Fruit fly (Drosophila melanogaster) whole organism: Measurements from ENCODE around the gene CG4896.
A peak's percentile ranks its signal among the peaks of the same experiment; 100 is the strongest.

Experiments
- CG8478 ChIP-seq: fragments of >200 bp; optimal IDR thresholded peaks from 2 replicates; lab custom pipeline; 2018; ENCODE audit warnings: inconsistent platforms
- Dll ChIP-seq: fragments of >200 bp; optimal IDR thresholded peaks from 2 replicates; lab custom pipeline; 2017
- EcR ChIP-seq, 2 experiments: fragments of >200 bp; optimal IDR thresholded peaks; 2 replicates each; lab custom pipeline; 2017; ENCODE audit warnings: missing biosample characterization in 2 of 2, missing genetic modification characterization in 2 of 2, missing genetic modification reagents in 2 of 2
- pan ChIP-seq: fragments of >200 bp; optimal IDR thresholded peaks from 2 replicates; lab custom pipeline; 2017
- psq ChIP-seq: fragments of >200 bp; optimal IDR thresholded peaks from 2 replicates; lab custom pipeline; 2017
- usp ChIP-seq: fragments of >200 bp; optimal IDR thresholded peaks from 2 replicates; lab custom pipeline; 2017; ENCODE audit warnings: missing biosample characterization, missing genetic modification characterization, mixed read lengths

CG4896 gene

DNA sequence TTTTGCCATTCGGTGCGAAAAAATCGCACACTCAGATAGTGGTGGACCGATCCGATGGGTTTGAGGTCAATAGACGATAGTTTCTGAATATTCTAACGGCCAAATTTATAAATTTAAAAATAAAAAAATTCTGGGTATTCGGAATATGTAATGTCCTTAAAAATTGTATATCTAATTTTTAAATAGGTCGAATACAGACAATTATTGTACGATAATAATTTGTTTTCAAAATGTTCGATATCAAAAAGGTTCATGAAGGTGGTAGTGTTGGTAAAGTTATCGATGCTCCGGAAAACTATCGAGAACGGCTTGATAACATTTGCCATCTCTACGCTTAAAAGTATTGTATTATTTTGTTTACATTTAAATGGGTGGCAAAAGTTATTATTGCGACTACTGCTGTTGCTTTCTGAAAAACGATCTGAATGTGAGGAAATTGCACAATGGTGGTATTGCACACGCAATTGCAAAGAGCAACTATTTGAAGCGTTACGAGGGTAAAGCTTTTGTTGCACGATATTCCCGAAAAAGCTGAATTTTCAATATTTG lies 7.5 kb upstream of the CG4896 start, which contains the start of the genes CG31922 and Plap:
Gene CG31922, plus strand, starts transcription at position 315 of the 549 bp plus-strand sequence.
Gene Plap, minus strand, starts transcription at position 499 of the 549 bp plus-strand sequence.
- TF ChIP-seq usp (GFP tag; lab: Kevin White, UChicago) (no peak), Dll (lab: Kevin White, UChicago) (no peak), EcR (GFP tag; optimal IDR thresholded peaks at IDR 0.05; lab: Kevin White, UChicago) (no peak), pan (lab: Kevin White, UChicago) (no peak), psq (lab: Kevin White, UChicago) (no peak), CG8478 (lab: Kevin White, UChicago) (no peak)

DNA sequence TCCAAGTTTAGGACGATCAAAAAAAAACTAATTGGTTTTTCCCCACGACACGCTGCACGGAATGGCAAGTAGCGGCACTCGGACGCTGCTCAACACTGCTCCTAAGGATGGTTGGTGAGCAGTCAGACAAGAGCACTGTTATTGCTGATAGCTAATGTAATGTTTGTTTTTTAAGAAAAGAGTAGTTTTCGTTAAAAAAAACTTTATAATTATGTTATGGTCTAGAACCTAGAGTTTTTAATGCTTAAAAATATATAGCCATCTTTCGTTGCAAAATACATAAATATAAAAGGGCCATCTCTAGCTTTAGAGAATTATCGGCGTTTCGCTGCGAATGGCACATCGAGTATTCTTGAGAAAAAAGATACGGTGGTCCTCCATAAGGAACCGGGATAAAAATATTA lies 4.8 kb upstream of the CG4896 start, which contains the start of the genes Charon and CG4887:
Gene Charon, minus strand, starts transcription at position 102 of the 404 bp plus-strand sequence.
Gene CG4887, plus strand, starts transcription at position 306 of the 404 bp plus-strand sequence.
- TF ChIP-seq psq (lab: Kevin White, UChicago) (no peak), CG8478 (lab: Kevin White, UChicago) (no peak), Dll (lab: Kevin White, UChicago) (no peak), usp (GFP tag; lab: Kevin White, UChicago) (no peak), pan (lab: Kevin White, UChicago) (no peak), EcR (GFP tag; optimal IDR thresholded peaks at IDR 0.05; lab: Kevin White, UChicago) (no peak)

DNA sequence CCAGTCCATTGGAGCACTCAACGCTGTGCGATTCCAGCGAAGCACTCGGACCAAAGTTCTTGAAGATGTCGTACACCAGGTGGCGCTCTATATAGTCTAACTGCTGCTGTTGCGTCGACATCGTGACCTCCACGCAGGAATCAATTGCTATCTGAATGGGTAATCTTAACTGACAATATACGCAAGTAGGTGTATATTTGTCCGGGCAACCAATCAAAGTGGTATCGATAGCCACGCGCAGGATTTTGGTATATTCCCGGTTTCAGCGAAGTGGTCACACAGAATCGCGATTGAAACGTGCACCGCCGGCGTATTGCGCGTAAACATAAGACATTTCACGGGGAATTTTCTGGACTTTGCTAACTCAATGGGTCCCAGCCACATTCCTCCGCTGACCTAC lies 6.3 kb downstream of the CG4896 start, which contains the start of the genes CG5126 and Tgt:
Gene CG5126, minus strand, starts transcription at position 222 of the 400 bp plus-strand sequence.
Gene Tgt, plus strand, starts transcription at position 267 of the 400 bp plus-strand sequence.
- TF ChIP-seq psq (lab: Kevin White, UChicago), result no peak

DNA sequence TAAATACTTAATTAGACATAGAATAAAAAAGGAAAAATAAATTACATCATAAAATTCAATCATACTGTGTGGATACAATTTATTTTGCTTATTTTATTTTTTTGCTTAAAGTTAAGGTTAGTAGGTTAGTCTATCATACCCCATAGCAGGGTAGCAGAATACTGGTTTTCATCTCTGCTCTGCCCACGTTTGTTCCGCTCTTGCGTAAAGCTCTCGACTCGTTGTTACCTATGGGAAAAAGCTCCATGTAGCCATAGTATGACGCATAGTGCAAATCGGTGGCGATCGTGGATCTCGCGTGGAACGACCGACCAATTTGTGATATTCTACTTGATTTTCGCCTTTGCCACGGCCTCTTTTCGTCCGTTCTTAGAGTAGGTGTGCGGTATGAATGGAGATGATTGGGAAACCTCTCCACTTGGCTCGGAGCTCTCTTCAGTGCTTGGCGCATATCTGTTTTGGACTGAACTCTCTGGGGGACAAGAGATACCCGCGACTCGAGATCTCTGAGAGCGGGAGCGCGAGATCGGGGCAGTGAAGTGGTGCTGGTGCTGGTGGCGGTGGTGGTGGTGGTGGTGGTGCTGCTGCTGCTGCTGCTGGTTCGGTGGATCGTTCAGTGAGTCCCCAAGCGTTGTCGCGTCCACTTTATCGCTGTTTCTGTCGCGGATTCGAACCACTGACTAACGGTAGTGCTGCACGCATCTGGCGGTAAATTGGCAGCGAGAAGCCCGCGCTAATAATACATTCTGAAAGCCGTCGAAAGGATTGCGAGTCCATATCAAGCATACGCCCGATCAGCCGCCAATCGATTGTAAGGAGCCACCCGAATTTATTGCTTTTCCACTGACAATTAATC lies 8.4 kb downstream of the CG4896 start, which contains the start of gene CG5001:
Gene CG5001, plus strand, starts transcription at position 116 of the 856 bp plus-strand sequence.
- TF ChIP-seq psq (lab: Kevin White, UChicago) (no peak), Dll (lab: Kevin White, UChicago) (peak; percentile 95), pan (lab: Kevin White, UChicago) (peak; percentile 86)

DNA sequence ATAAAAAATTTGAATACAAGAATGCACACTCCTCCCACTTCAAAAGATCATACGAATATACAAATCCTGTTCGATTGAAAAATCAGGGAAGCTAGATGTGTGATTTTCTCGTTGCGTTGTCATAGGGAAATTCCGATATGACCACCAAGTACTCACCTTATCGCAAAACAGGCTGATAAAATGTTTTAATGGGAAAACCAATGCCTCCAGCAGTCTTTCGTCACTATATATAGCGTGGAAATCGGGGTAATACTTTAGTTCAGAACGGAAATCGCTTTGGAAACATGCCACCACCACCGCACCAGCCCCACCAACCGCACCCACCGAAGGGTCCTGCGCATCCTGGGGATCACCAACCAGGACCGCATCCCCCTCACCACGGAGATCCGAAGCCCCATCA lies 21.7 kb downstream of the CG4896 start, which contains the start of the genes CG5139 and CG43348:
Gene CG5139, minus strand, starts transcription at position 101 of the 400 bp plus-strand sequence.
Gene CG43348, plus strand, starts transcription at position 247 of the 400 bp plus-strand sequence.
- no peak for TF ChIP-seq CG8478 (lab: Kevin White, UChicago)
- TF ChIP-seq Dll (lab: Kevin White, UChicago), result no peak
- no peak for TF ChIP-seq usp (GFP tag; lab: Kevin White, UChicago)
- no peak for TF ChIP-seq psq (lab: Kevin White, UChicago)
- TF ChIP-seq pan (lab: Kevin White, UChicago), result no peak
- no peak for TF ChIP-seq EcR (GFP tag; optimal IDR thresholded peaks at IDR 0.05; lab: Kevin White, UChicago)

DNA sequence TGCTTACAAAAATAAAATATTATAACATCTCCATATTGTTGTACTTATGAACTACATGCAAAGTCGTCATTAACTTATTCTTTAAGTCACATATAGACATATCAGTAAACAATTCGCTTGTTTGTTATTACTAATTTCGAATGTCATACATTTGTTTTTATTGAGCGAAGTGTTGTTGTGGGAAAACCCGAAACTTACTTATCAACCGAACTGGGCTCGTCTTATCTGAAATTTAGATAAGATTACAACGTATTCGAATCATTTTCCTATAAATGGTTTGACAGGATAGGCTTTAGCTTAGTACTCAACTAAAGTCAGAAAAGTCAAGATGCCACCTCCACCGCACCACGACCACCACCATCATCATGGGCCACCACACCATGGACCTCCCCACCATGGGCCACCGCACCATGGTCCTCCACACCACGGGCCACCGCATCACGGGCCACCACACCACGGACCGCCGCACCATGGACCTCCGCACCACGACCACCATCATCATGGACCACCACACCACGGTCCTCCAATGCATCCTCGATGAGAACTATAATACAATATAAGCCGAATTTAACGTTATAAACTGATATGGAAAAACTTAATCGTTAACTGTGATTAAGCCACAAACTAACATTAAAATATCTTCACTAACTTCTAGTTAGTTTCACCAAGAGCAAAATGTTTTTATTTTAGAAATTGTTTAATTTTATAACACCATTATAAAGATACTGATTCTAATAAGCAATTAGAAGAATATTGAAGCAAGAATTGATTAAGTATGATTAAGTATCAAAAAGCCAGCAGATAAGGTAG lies 22.6 kb downstream of the CG4896 start, which contains the start of the genes CG43349 and CG5011:
Gene CG43349, plus strand, starts transcription at position 294 of the 810 bp plus-strand sequence.
Gene CG5011, plus strand, starts transcription at position 760 of the 810 bp plus-strand sequence.
- TF ChIP-seq psq (lab: Kevin White, UChicago) (no peak), Dll (lab: Kevin White, UChicago) (no peak), pan (lab: Kevin White, UChicago) (no peak)

DNA sequence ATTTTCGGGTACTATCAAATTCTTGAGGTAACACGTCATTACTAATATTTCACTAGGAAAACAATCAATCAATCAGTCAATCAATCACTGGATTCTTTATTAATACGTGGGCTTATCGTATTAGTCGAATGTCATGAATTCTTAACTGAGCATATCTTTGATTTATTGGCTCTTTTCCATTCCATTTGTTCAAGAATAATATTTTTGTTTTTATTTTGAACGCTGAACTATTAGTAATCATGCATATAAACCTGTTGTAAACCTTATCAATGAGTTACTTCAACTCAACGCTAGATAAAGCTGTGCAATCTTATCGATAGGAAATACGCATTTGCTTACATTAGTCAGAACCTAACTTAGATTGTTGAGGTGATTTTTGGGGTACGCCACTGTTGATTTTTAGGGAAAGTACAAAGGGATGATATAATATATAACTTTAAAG lies 23.9 kb downstream of the CG4896 start:
- TF ChIP-seq CG8478 (lab: Kevin White, UChicago), result no peak
- no peak for TF ChIP-seq psq (lab: Kevin White, UChicago)
- TF ChIP-seq EcR (GFP tag; optimal IDR thresholded peaks at IDR 0.05; lab: Kevin White, UChicago), result no peak
- TF ChIP-seq Dll (lab: Kevin White, UChicago), result no peak
- no peak for TF ChIP-seq pan (lab: Kevin White, UChicago)
- TF ChIP-seq usp (GFP tag; lab: Kevin White, UChicago), result no peak

DNA sequence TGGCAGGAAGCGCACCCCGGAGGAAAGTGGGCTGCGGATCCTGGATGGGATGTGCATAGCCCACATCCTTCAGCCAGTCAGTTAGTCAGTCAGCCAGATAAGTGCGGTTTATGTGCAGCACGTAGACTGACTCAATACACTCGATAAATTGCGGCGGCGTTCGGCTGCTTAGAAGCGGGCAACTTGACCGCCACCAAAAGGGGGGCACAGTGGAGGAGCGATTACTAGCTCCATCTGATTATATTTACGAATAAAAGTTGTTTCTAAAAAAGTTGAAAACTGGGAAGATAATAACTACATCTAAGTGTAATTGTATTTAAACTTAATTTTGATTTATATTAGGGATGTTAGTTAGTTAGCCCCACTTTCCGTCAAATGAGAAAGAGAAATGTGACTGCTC lies 25.0 kb downstream of the CG4896 start:
- TF ChIP-seq psq (lab: Kevin White, UChicago), result no peak
- TF ChIP-seq pan (lab: Kevin White, UChicago), result no peak
- no peak for TF ChIP-seq EcR (GFP tag; optimal IDR thresholded peaks at IDR 0.05; lab: Kevin White, UChicago)
- no peak for TF ChIP-seq usp (GFP tag; lab: Kevin White, UChicago)
- TF ChIP-seq Dll (lab: Kevin White, UChicago), result no peak
- no peak for TF ChIP-seq CG8478 (lab: Kevin White, UChicago)

DNA sequence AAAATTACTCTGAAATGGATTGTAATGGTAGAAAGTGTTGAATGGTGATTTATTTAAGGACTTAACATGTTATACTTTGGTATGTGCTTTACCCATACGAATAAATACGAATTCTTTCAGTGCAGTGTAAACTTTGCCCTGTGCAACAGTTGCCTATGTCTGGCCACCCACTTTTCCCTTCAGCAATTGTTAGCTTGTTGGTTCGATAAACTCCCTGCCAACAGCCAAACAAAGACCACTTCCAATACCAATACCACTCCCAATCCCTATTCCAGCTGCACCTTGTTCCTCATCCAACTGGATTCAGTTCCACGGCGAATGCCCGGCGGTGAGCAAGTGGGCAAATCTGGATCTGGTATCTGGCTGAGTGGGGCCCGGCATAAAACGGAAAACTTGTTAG lies 26.4 kb downstream of the CG4896 start, which contains the start of gene CG14342:
Gene CG14342, plus strand, starts transcription at position 301 of the 400 bp plus-strand sequence.
- no peak for TF ChIP-seq pan (lab: Kevin White, UChicago)
- TF ChIP-seq Dll (lab: Kevin White, UChicago), result no peak
- TF ChIP-seq usp (GFP tag; lab: Kevin White, UChicago), result no peak
- no peak for TF ChIP-seq psq (lab: Kevin White, UChicago)
- TF ChIP-seq EcR (GFP tag; optimal IDR thresholded peaks at IDR 0.05; lab: Kevin White, UChicago), result no peak
- TF ChIP-seq CG8478 (lab: Kevin White, UChicago), result no peak

DNA sequence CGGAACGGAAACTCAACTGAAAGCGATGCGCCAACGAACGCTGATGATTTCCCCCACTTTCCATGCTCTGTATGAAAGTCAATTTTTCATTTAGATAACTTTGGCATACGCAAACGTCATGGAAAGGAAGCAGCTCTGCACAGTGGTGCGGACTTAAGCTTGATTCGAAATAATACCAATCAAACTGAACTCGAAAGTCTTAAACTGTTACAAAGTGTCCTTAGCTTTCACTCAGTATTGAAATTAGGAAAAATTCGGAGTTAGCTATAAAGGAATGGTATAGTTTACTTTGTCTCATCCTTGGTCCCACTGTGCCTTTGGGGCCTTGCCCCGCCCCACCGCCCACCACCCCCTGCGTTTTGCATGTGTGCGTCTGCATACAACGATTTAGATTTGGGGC lies 29.9 kb downstream of the CG4896 start:
- TF ChIP-seq pan (lab: Kevin White, UChicago) (no peak), Dll (lab: Kevin White, UChicago) (no peak), usp (GFP tag; lab: Kevin White, UChicago) (no peak)
